Fruit fly (Drosophila melanogaster): ENCODE results near the gene Pvf3.

dm6 chr2L:7049009-7049647, 108.4 kb downstream of the Pvf3 start:
- no peak for TF ChIP-seq CG8478 (optimal IDR thresholded peaks at IDR 0.05)
- TF ChIP-seq CTCF (optimal IDR thresholded peaks at IDR 0.05), result peak in 1 of 2 experiments; percentile 35
